Worm (Caenorhabditis elegans) whole organism, early embryonic: ENCODE results near the gene ceh-83.

Experiments used
- ama-1 ChIP-seq: fragments of 150-350 bp; optimal IDR thresholded peaks from 2 replicates; lab custom pipeline; 2014
- ceh-13 ChIP-seq: fragments of 200-800 bp; sonication (Bioruptor generic); optimal IDR thresholded peaks from 2 replicates; lab custom pipeline; 2018; ENCODE audit warnings: mild to moderate bottlenecking, missing genetic modification characterization, missing compliant biosample characterization
- flt-1 ChIP-seq: fragments of 200-800 bp; sonication (Bioruptor generic); IDR thresholded peaks from 2 replicates; pipeline ENCODE4 v1.3.6; 2022; ENCODE audit warnings: missing genetic modification characterization, missing compliant biosample characterization
- pes-1 ChIP-seq: fragments of 200-800 bp; sonication (Bioruptor generic); IDR thresholded peaks from 2 replicates; pipeline ENCODE4 v1.3.6; 2022; ENCODE audit warnings: missing genetic modification reagents, missing genetic modification characterization, missing compliant biosample characterization
- tra-4 ChIP-seq: sonication (generic microtip); optimal IDR thresholded peaks from 2 replicates; lab custom pipeline; 2017; ENCODE audit warnings: missing genetic modification characterization, missing compliant biosample characterization

DNA sequence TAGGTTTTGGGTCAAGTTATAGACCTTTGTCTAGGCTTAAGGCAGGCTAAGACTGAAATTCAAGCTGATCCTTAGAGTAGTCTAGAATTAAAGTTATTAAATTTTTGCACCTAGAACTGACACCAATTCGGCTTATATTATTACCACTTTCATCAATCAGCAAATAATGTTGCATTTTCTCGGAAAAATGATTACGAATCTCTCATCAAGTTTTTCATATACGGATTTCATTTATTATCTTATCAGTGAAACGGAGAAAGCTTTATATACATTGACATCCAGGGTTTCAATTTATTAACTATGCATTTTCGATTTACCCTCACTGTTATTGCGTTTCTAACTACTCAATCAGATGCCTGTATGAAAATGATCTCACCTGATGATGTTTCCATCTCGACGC, 4.9 kb upstream of the ceh-83 start, which contains the start of gene K07G6.1:
- TF ChIP-seq tra-4 (no peak), flt-1 (GFP tag; lab: Robert Waterston, UW) (no peak), ceh-13 (GFP tag; lab: Kevin White, UChicago) (no peak), ama-1 (lab: Kevin White, UChicago) (no peak), pes-1 (no peak)
